Fruit fly (Drosophila melanogaster): ENCODE data around the gene CG6813.

The CG6813 gene

dm6 chr3R:11657786-11658193, 31.4 kb upstream of the CG6813 start (continued):
- TF ChIP-seq Smox (GFP tag; optimal IDR thresholded peaks at IDR 0.05) (peak; percentile 86), CG7368 (GFP tag; optimal IDR thresholded peaks at IDR 0.05) (peak; percentile 86), esn (GFP tag; optimal IDR thresholded peaks at IDR 0.05) (peak; percentile 91), CG11294 (GFP tag; IDR thresholded peaks at IDR 0.05) (0 out of 2 replicates have a peak, but pooled peaks have one; percentile 25), CG6792 (GFP tag; optimal IDR thresholded peaks at IDR 0.05) (peak; percentile 86), CG15336 (GFP tag; IDR thresholded peaks at IDR 0.05) (peak; percentile 75), Ets21C (GFP tag; optimal IDR thresholded peaks at IDR 0.05) (peak; percentile 77), CG8319 (GFP tag; optimal IDR thresholded peaks at IDR 0.05) (peak; percentile 83), Lpt (GFP tag; optimal IDR thresholded peaks at IDR 0.05) (peak; percentile 77), achi (GFP tag; optimal IDR thresholded peaks at IDR 0.05) (peak; percentile 83), Sox15 (GFP tag; optimal IDR thresholded peaks at IDR 0.05) (peak; percentile 62), Hr38 (GFP tag; optimal IDR thresholded peaks at IDR 0.05) (no peak), salr (GFP tag; optimal IDR thresholded peaks at IDR 0.05) (peak; percentile 47 to 70), CG10631 (GFP tag; optimal IDR thresholded peaks at IDR 0.05) (peak; percentile 84), CG3919 (GFP tag; optimal IDR thresholded peaks at IDR 0.05) (peak; percentile 91), CG8632 (GFP tag; optimal IDR thresholded peaks at IDR 0.05) (peak; percentile 76), eg (GFP tag; IDR thresholded peaks at IDR 0.05) (peak; percentile 75), CG31627 (GFP tag; optimal IDR thresholded peaks at IDR 0.05) (peak; percentile 81), dsx (GFP tag; optimal IDR thresholded peaks at IDR 0.05; ENCODE audit: poor library complexity, severe bottlenecking) (peak; percentile 90), CG1621 (tag; optimal IDR thresholded peaks at IDR 0.05) (peak; percentile 73)

dm6 chr3R:11656614-11657216, 30.3 kb upstream of the CG6813 start:
- peak; percentile 99 for TF ChIP-seq achi (GFP tag; optimal IDR thresholded peaks at IDR 0.05)
- peak; percentile 99 for TF ChIP-seq CG32006 (GFP tag; optimal IDR thresholded peaks at IDR 0.05)
- peak; percentile 98 to 99 for TF ChIP-seq ss (GFP tag; optimal IDR thresholded peaks at IDR 0.05)
- TF ChIP-seq Sox15 (GFP tag; optimal IDR thresholded peaks at IDR 0.05) = peak; percentile 98
- peak; percentile 98 for TF ChIP-seq CG6808 (GFP tag; optimal IDR thresholded peaks at IDR 0.05)
- TF ChIP-seq CG1621 (tag; optimal IDR thresholded peaks at IDR 0.05) = peak; percentile 98
- TF ChIP-seq Gug (GFP tag; IDR thresholded peaks at IDR 0.05) = peak; percentile 98
- peak; percentile 99 for TF ChIP-seq Ets96B (tag; optimal IDR thresholded peaks at IDR 0.05)
- peak; percentile 99 for TF ChIP-seq CG3919 (GFP tag; optimal IDR thresholded peaks at IDR 0.05)
- peak; percentile 99 for TF ChIP-seq Eip75B (GFP tag; optimal IDR thresholded peaks at IDR 0.05)
- TF ChIP-seq CG11902 (GFP tag; optimal IDR thresholded peaks at IDR 0.05) = peak; percentile 98
- TF ChIP-seq svp (GFP tag) = peak; percentile 99
- peak; percentile 99 for TF ChIP-seq Met (GFP tag; optimal IDR thresholded peaks at IDR 0.05)
- TF ChIP-seq CG31627 (GFP tag; optimal IDR thresholded peaks at IDR 0.05) = peak; percentile 98
- peak; percentile 86 for TF ChIP-seq Blimp-1 (GFP tag; optimal IDR thresholded peaks at IDR 0.05)
- peak; percentile 99 for TF ChIP-seq Hr4 (GFP tag; optimal IDR thresholded peaks at IDR 0.05)
- peak; percentile 98 for TF ChIP-seq vri (GFP tag; optimal IDR thresholded peaks at IDR 0.05)
- TF ChIP-seq CG15336 (GFP tag; IDR thresholded peaks at IDR 0.05) = peak; percentile 99
- peak; percentile 99 for TF ChIP-seq CG3032 (tag; optimal IDR thresholded peaks at IDR 0.05)
- TF ChIP-seq CG10669 (GFP tag; optimal IDR thresholded peaks at IDR 0.05) = peak; percentile 99
- TF ChIP-seq fkh (GFP tag; optimal IDR thresholded peaks at IDR 0.05) = peak; percentile 17
- TF ChIP-seq eg (GFP tag; IDR thresholded peaks at IDR 0.05) = peak; percentile 99
- TF ChIP-seq lz (GFP tag; optimal IDR thresholded peaks at IDR 0.05) = peak; percentile 99
- peak; percentile 99 for TF ChIP-seq CG7368 (GFP tag; optimal IDR thresholded peaks at IDR 0.05)
- peak; percentile 98 for TF ChIP-seq CG8319 (GFP tag; optimal IDR thresholded peaks at IDR 0.05)
- TF ChIP-seq acj6 (GFP tag; optimal IDR thresholded peaks at IDR 0.05) = peak; percentile 99
- TF ChIP-seq spab (GFP tag; optimal IDR thresholded peaks at IDR 0.05) = peak; percentile 99
- TF ChIP-seq CG8119 (GFP tag; IDR thresholded peaks at IDR 0.05) = peak; percentile 99
- peak; percentile 99 for TF ChIP-seq CG10631 (GFP tag; optimal IDR thresholded peaks at IDR 0.05)
- TF ChIP-seq CG16779 (tag; optimal IDR thresholded peaks at IDR 0.05) = peak; percentile 98
- peak; percentile 99 for TF ChIP-seq pdm3 (GFP tag; optimal IDR thresholded peaks at IDR 0.05)
- TF ChIP-seq Sox102F (GFP tag; optimal IDR thresholded peaks at IDR 0.05) = peak; percentile 99
- TF ChIP-seq OdsH (GFP tag; optimal IDR thresholded peaks at IDR 0.05) = peak; percentile 99
- peak; percentile 97 for TF ChIP-seq Ets21C (GFP tag; optimal IDR thresholded peaks at IDR 0.05)
- peak; percentile 99 for TF ChIP-seq CG6792 (GFP tag; optimal IDR thresholded peaks at IDR 0.05)
- TF ChIP-seq Eip93F (GFP tag; optimal IDR thresholded peaks at IDR 0.05) = peak; percentile 96
- TF ChIP-seq CG34406 (GFP tag; optimal IDR thresholded peaks at IDR 0.05) = peak; percentile 98
- TF ChIP-seq CG11294 (GFP tag; IDR thresholded peaks at IDR 0.05) = peak; percentile 98
- peak; percentile 98 for TF ChIP-seq cyc (GFP tag; optimal IDR thresholded peaks at IDR 0.05)
- TF ChIP-seq CG6854 (GFP tag; optimal IDR thresholded peaks at IDR 0.05) = peak; percentile 93

All from whole organism, prepupa.